Fruit fly (Drosophila melanogaster) whole organism, embryonic: ENCODE measurements around the gene chb.

Experiments
- BEAF-32 ChIP-seq: fragments of 200-800 bp; sonication (Bioruptor generic); optimal IDR thresholded peaks from 3 replicates; lab custom pipeline; 2017; ENCODE audit warnings: missing biosample characterization, missing genetic modification characterization, mild to moderate bottlenecking, moderate library complexity, missing genetic modification reagents
- CG10147 ChIP-seq: fragments of 200-800 bp; sonication (Bioruptor generic); optimal IDR thresholded peaks from 2 replicates; lab custom pipeline; 2019; ENCODE audit warnings: missing biosample characterization, mild to moderate bottlenecking, missing genetic modification characterization, moderate library complexity
- CG12942 ChIP-seq: fragments of 200-800 bp; sonication (Bioruptor generic); optimal IDR thresholded peaks from 3 replicates; lab custom pipeline; 2016; ENCODE audit warnings: missing biosample characterization, missing genetic modification characterization
- CG14710 ChIP-seq: fragments of 200-800 bp; sonication (Bioruptor generic); optimal IDR thresholded peaks from 3 replicates; lab custom pipeline; 2019; ENCODE audit warnings: missing biosample characterization, mild to moderate bottlenecking, missing genetic modification characterization, moderate library complexity
- CG1603 ChIP-seq: fragments of 200-800 bp; sonication (Bioruptor generic); optimal IDR thresholded peaks from 2 replicates; lab custom pipeline; 2019; ENCODE audit warnings: missing biosample characterization, mild to moderate bottlenecking, missing genetic modification characterization, moderate library complexity
- CG17802 ChIP-seq: fragments of 200-800 bp; sonication (Bioruptor generic); optimal IDR thresholded peaks from 2 replicates; lab custom pipeline; 2018; ENCODE audit warnings: missing biosample characterization, mild to moderate bottlenecking, missing genetic modification characterization, moderate library complexity
- CG2712 ChIP-seq: fragments of 200-800 bp; optimal IDR thresholded peaks from 3 replicates; lab custom pipeline; 2019; ENCODE audit warnings: missing biosample characterization, mild to moderate bottlenecking, missing genetic modification characterization, moderate library complexity
- CG32532 ChIP-seq: fragments of 200-800 bp; sonication (Bioruptor generic); IDR thresholded peaks from 2 replicates; pipeline ENCODE4 v1.3.6; 2022; ENCODE audit warnings: missing biosample characterization, missing genetic modification characterization
- CG33213 ChIP-seq: fragments of 200-800 bp; sonication (Bioruptor generic); optimal IDR thresholded peaks from 3 replicates; lab custom pipeline; 2016; ENCODE audit warnings: missing biosample characterization, missing genetic modification characterization
- CG34224 ChIP-seq: fragments of 200-800 bp; sonication (Bioruptor generic); IDR thresholded peaks from 3 replicates; pipeline ENCODE4 v1.3.6; 2022; ENCODE audit warnings: missing biosample characterization, missing genetic modification characterization; ENCODE audit not compliant: partially characterized antibody
- CG34422 ChIP-seq: fragments of 200-800 bp; sonication (Bioruptor generic); IDR thresholded peaks from 3 replicates; pipeline ENCODE4 v1.3.6; 2022; ENCODE audit warnings: missing biosample characterization, missing genetic modification characterization
- CG3847 ChIP-seq: fragments of 200-800 bp; sonication (Bioruptor generic); IDR thresholded peaks from 2 replicates; pipeline ENCODE4 v1.3.6; 2022; ENCODE audit warnings: missing biosample characterization, missing genetic modification characterization
- CG42726 ChIP-seq: fragments of 200-800 bp; sonication (Bioruptor generic); IDR thresholded peaks from 2 replicates; pipeline ENCODE4 v1.3.6; 2022; ENCODE audit warnings: missing biosample characterization, missing genetic modification characterization; ENCODE audit not compliant: partially characterized antibody
- CG4617 ChIP-seq: fragments of 200-800 bp; sonication (Bioruptor generic); optimal IDR thresholded peaks from 3 replicates; lab custom pipeline; 2016; ENCODE audit warnings: missing biosample characterization, missing genetic modification characterization, borderline replicate concordance
- CG4854 ChIP-seq: fragments of 200-800 bp; sonication (Bioruptor generic); optimal IDR thresholded peaks from 2 replicates; lab custom pipeline; 2016; ENCODE audit warnings: missing biosample characterization, missing genetic modification characterization, inconsistent platforms
- CG6791 ChIP-seq: fragments of 200-800 bp; sonication (Bioruptor generic); IDR thresholded peaks from 3 replicates; pipeline ENCODE4 v1.3.6; 2022; ENCODE audit warnings: missing biosample characterization, missing genetic modification characterization; ENCODE audit not compliant: partially characterized antibody
- CG9817 ChIP-seq: fragments of 200-800 bp; sonication (Bioruptor generic); optimal IDR thresholded peaks from 2 replicates; lab custom pipeline; 2018; ENCODE audit warnings: missing biosample characterization, mild to moderate bottlenecking, missing genetic modification characterization, moderate library complexity
- CG9932 ChIP-seq: fragments of 200-800 bp; sonication (Bioruptor generic); IDR thresholded peaks from 2 replicates; pipeline ENCODE4 v1.3.6; 2022; ENCODE audit warnings: missing biosample characterization, missing genetic modification characterization
- CHES-1-like ChIP-seq: fragments of 200-800 bp; sonication (Bioruptor generic); optimal IDR thresholded peaks from 2 replicates; lab custom pipeline; 2016; ENCODE audit warnings: missing biosample characterization, missing genetic modification characterization
- Dek ChIP-seq: fragments of 200-800 bp; sonication (Bioruptor generic); optimal IDR thresholded peaks from 3 replicates; lab custom pipeline; 2019; ENCODE audit warnings: missing biosample characterization, mild to moderate bottlenecking, missing genetic modification characterization, moderate library complexity
- Dip2 ChIP-seq: fragments of 200-800 bp; sonication (Bioruptor generic); IDR thresholded peaks from 2 replicates; pipeline ENCODE4 v1.3.6; 2022; ENCODE audit warnings: missing biosample characterization, missing genetic modification characterization
- Doc3 ChIP-seq: fragments of 200-800 bp; sonication (Bioruptor generic); IDR thresholded peaks from 3 replicates; pipeline ENCODE4 v1.3.6; 2022; ENCODE audit warnings: missing biosample characterization, missing genetic modification characterization; ENCODE audit not compliant: partially characterized antibody
- Dref ChIP-seq: fragments of 200-800 bp; sonication (Bioruptor generic); IDR thresholded peaks from 2 replicates; pipeline ENCODE4 v1.3.6; 2022; ENCODE audit warnings: missing biosample characterization, missing genetic modification characterization
- Elba2 ChIP-seq: fragments of 200-800 bp; sonication (Bioruptor generic); optimal IDR thresholded peaks from 3 replicates; lab custom pipeline; 2016; ENCODE audit warnings: missing biosample characterization, missing genetic modification characterization
- Ets97D ChIP-seq: fragments of 200-800 bp; sonication (Bioruptor generic); optimal IDR thresholded peaks from 3 replicates; lab custom pipeline; 2016; ENCODE audit warnings: missing biosample characterization, missing genetic modification characterization
- HLHmδ ChIP-seq: fragments of 200-800 bp; sonication (Bioruptor generic); optimal IDR thresholded peaks from 2 replicates; lab custom pipeline; 2018; ENCODE audit warnings: missing biosample characterization, mild to moderate bottlenecking, missing genetic modification characterization, moderate library complexity
- Max ChIP-seq: fragments of 200-800 bp; sonication (Bioruptor generic); optimal IDR thresholded peaks from 2 replicates; lab custom pipeline; 2016; ENCODE audit warnings: missing biosample characterization, mild to moderate bottlenecking, missing genetic modification characterization
- Rfx ChIP-seq: fragments of 200-800 bp; sonication (Bioruptor generic); IDR thresholded peaks from 2 replicates; pipeline ENCODE4 v1.3.6; 2022; ENCODE audit warnings: missing biosample characterization, missing genetic modification characterization
- Scr ChIP-seq: fragments of 200-800 bp; sonication (Bioruptor generic); IDR thresholded peaks from 2 replicates; pipeline ENCODE4 v1.3.6; 2022; ENCODE audit warnings: missing biosample characterization, missing genetic modification characterization; ENCODE audit not compliant: partially characterized antibody
- Sin3A ChIP-seq: fragments of >200 bp; optimal IDR thresholded peaks from 2 replicates; lab custom pipeline; 2018
- Sry-δ ChIP-seq: fragments of 200-800 bp; sonication (Bioruptor generic); optimal IDR thresholded peaks from 2 replicates; lab custom pipeline; 2016; ENCODE audit warnings: missing biosample characterization, missing genetic modification characterization
- Xbp1 ChIP-seq: fragments of 200-800 bp; sonication (Bioruptor generic); optimal IDR thresholded peaks from 3 replicates; lab custom pipeline; 2016; ENCODE audit warnings: missing biosample characterization, mild to moderate bottlenecking, missing genetic modification characterization
- amos ChIP-seq: fragments of 200-800 bp; sonication (Bioruptor generic); IDR thresholded peaks from 2 replicates; pipeline ENCODE4 v1.3.6; 2022; ENCODE audit warnings: missing biosample characterization, missing genetic modification characterization; ENCODE audit not compliant: partially characterized antibody
- ato ChIP-seq: fragments of 200-800 bp; sonication (Bioruptor generic); IDR thresholded peaks from 2 replicates; pipeline ENCODE4 v1.3.6; 2022; ENCODE audit warnings: missing biosample characterization, missing genetic modification characterization; ENCODE audit not compliant: partially characterized antibody
- chinmo ChIP-seq: fragments of 200-800 bp; sonication (Bioruptor generic); IDR thresholded peaks from 4 replicates; pipeline ENCODE4 v1.3.6; 2022; ENCODE audit warnings: missing biosample characterization, missing genetic modification characterization; ENCODE audit not compliant: partially characterized antibody
- crp ChIP-seq, 2 experiments: fragments of 200-800 bp; sonication (Bioruptor generic); optimal IDR thresholded peaks; 2 replicates in 1 of 2; 3 replicates in 1 of 2; lab custom pipeline; 2017; ENCODE audit warnings: missing biosample characterization in 2 of 2, missing genetic modification characterization in 2 of 2, mild to moderate bottlenecking in 1 of 2, moderate library complexity in 1 of 2
- ewg ChIP-seq: fragments of 200-800 bp; sonication (Bioruptor generic); optimal IDR thresholded peaks from 3 replicates; lab custom pipeline; 2017; ENCODE audit warnings: mild to moderate bottlenecking, missing biosample characterization, missing genetic modification reagents, missing genetic modification characterization
- fu2 ChIP-seq: fragments of 200-800 bp; sonication (Bioruptor generic); optimal IDR thresholded peaks from 2 replicates; lab custom pipeline; 2016; ENCODE audit warnings: missing biosample characterization, missing genetic modification characterization
- gce ChIP-seq: fragments of 200-800 bp; sonication (Bioruptor generic); IDR thresholded peaks from 3 replicates; pipeline ENCODE4 v1.3.6; 2022; ENCODE audit warnings: missing biosample characterization, missing genetic modification characterization
- gfzf ChIP-seq: fragments of 200-800 bp; sonication (Bioruptor generic); optimal IDR thresholded peaks from 2 replicates; lab custom pipeline; 2016; ENCODE audit warnings: missing biosample characterization, mild to moderate bottlenecking, missing genetic modification characterization, moderate library complexity
- gsb-n ChIP-seq: fragments of 200-800 bp; sonication (Bioruptor generic); optimal IDR thresholded peaks from 3 replicates; lab custom pipeline; 2018; ENCODE audit warnings: missing biosample characterization, mild to moderate bottlenecking, missing genetic modification characterization
- inv ChIP-seq: fragments of 200-800 bp; sonication (Bioruptor generic); IDR thresholded peaks from 2 replicates; pipeline ENCODE4 v1.3.6; 2022; ENCODE audit warnings: missing biosample characterization, missing genetic modification characterization; ENCODE audit not compliant: partially characterized antibody
- knrl ChIP-seq: fragments of 200-800 bp; sonication (Bioruptor generic); IDR thresholded peaks from 3 replicates; pipeline ENCODE4 v1.3.6; 2022; ENCODE audit warnings: missing biosample characterization, missing genetic modification characterization; ENCODE audit not compliant: partially characterized antibody
- ro ChIP-seq: fragments of 200-800 bp; sonication (Bioruptor generic); IDR thresholded peaks from 2 replicates; pipeline ENCODE4 v1.3.6; 2022; ENCODE audit warnings: missing biosample characterization, missing genetic modification characterization
- tna ChIP-seq: fragments of 200-800 bp; sonication (Bioruptor generic); IDR thresholded peaks from 2 replicates; pipeline ENCODE4 v1.3.6; 2022; ENCODE audit warnings: missing biosample characterization, missing genetic modification characterization; ENCODE audit not compliant: partially characterized antibody
- tx ChIP-seq: fragments of 200-800 bp; sonication (Bioruptor generic); optimal IDR thresholded peaks from 2 replicates; lab custom pipeline; 2016; ENCODE audit warnings: missing biosample characterization, missing genetic modification characterization
- zen2 ChIP-seq: fragments of 200-800 bp; sonication (Bioruptor generic); IDR thresholded peaks from 3 replicates; pipeline ENCODE4 v1.3.6; 2022; ENCODE audit warnings: missing biosample characterization, missing genetic modification characterization; ENCODE audit not compliant: partially characterized antibody
- zfh2 ChIP-seq: fragments of 200-800 bp; sonication (Bioruptor generic); optimal IDR thresholded peaks from 2 replicates; lab custom pipeline; 2016; ENCODE audit warnings: missing biosample characterization, missing genetic modification characterization

chb gene

DNA sequence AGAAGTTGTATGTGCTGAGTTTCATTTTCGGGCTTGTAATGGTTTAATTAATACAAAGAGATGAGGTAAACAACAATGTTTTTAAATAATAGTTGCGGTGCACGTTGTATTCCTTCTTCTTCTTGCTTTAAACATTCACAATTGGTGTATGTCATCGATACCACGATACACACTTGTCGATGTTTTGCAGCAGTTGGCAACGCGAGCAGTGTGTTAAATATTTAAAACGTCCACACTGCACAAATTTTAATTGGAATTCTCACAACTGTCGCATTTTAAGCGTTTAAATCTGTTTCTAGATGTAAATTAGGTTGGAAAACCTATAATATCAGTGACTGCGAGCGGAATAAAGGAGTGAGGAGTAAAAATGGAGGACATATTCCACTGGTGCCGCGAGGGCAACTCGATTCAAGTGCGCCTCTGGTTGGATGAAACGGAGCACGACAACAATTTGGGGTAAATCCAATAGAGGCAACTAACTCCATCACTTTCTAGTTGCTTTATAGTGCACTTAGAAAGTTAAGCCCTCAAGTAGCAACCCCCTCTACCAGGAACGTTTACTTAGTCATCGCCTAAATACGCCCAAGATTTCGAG lies 44.1 kb downstream of the chb start, which contains the start of the genes Trmt112 and Ilk (continued):
- TF ChIP-seq Sry-δ (peak; percentile 75), ro (GFP tag; lab: Robert Waterston, UW) (no peak), CG14710 (tag; lab: Kevin White, UChicago) (peak; percentile 51), amos (GFP tag; lab: Robert Waterston, UW) (peak; percentile 91), CG9817 (no peak), Dref (GFP tag; lab: Robert Waterston, UW) (peak; percentile 95), Max (GFP tag; lab: Kevin White, UChicago) (peak; percentile 70), gce (GFP tag; lab: Robert Waterston, UW) (no peak), CG10147 (GFP tag; lab: Kevin White, UChicago) (no peak), tna (GFP tag; lab: Robert Waterston, UW) (peak; percentile 87), CG17802 (tag; lab: Kevin White, UChicago) (peak; percentile 41), knrl (GFP tag; lab: Robert Waterston, UW) (peak; percentile 86), CG2712 (tag; lab: Kevin White, UChicago) (peak; percentile 45), ato (peak; percentile 85), chinmo (GFP tag; lab: Robert Waterston, UW) (peak; percentile 90; the same call in 3 of the 4 replicates), CG34422 (peak; percentile 66; the same call in 1 of the 3 replicates), zen2 (GFP tag; lab: Robert Waterston, UW) (peak; percentile 62), zfh2 (GFP tag; lab: Kevin White, UChicago) (no peak), CHES-1-like (GFP tag; lab: Kevin White, UChicago) (peak; percentile 83), Scr (peak; percentile 78), tx (GFP tag; lab: Kevin White, UChicago) (peak; percentile 88), CG12942 (GFP tag; lab: Kevin White, UChicago) (no peak), Xbp1 (GFP tag; lab: Kevin White, UChicago) (peak; percentile 22), gsb-n (peak; percentile 14), Elba2 (GFP tag; lab: Kevin White, UChicago) (peak; percentile 55), CG4617 (GFP tag; lab: Kevin White, UChicago) (peak; percentile 99), CG6791 (GFP tag; lab: Robert Waterston, UW) (peak; percentile 83), CG1603 (peak; percentile 85), gfzf (peak; percentile 68), crp (GFP tag; optimal IDR thresholded peaks at IDR 0.05; lab: Kevin White, UChicago) (peak in 1 of 2 experiments; percentile 66), Dek (tag; lab: Kevin White, UChicago) (no peak), Ets97D (peak; percentile 83), CG4854 (GFP tag; lab: Kevin White, UChicago) (peak; percentile 98), CG42726 (peak; percentile 89), CG34224 (peak; percentile 77), ewg (GFP tag; lab: Kevin White, UChicago) (peak; percentile 7), BEAF-32 (GFP tag; lab: Kevin White, UChicago) (peak; percentile 89), Dip2 (no peak), fu2 (GFP tag; lab: Kevin White, UChicago) (no peak), CG33213 (GFP tag; lab: Kevin White, UChicago) (peak; percentile 57), Doc3 (GFP tag; lab: Robert Waterston, UW) (peak; percentile 61; the same call in 1 of the 3 replicates), Sin3A (lab: Kevin White, UChicago) (peak; percentile 87), Rfx (peak; percentile 42; the same call in 1 of the 2 replicates), CG32532 (no peak), CG9932 (GFP tag; lab: Robert Waterston, UW) (peak; percentile 9; the same call in 1 of the 2 replicates), HLHmδ (GFP tag; lab: Kevin White, UChicago) (peak; percentile 13), CG3847 (GFP tag; lab: Robert Waterston, UW) (peak; percentile 81), inv (peak; percentile 81)
